Worm (Caenorhabditis elegans): Measurements from ENCODE around the gene F46B6.2.

F46B6.2 gene

DNA sequence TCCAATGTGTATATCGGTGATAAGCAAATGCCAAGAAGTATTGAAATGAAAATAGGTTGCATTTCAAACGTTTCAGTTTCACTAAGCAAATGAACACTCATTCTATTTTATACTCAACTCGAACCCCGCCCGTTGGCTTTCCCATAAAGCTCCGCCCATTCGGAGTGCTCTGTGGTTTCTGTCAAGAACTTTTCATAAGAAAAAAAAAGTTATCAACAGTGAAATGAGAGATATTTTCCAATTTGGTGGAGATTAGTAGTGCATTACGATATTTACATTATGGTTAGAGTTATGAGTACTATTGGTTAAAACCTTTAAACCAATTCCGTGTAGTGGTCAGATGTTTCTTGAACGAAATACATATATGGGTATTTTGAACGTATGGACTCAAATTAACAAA, 21.8 kb upstream of the F46B6.2 start, which contains the start of gene F58E6.4:
F58E6.4 (minus strand) TSS at position 101 of the 400 bp plus-strand sequence.
- TF ChIP-seq pqm-1 (tag; optimal IDR thresholded peaks at IDR 0.05): no peak
- no peak for TF ChIP-seq ceh-6 (GFP tag; optimal IDR thresholded peaks at IDR 0.05)
- no peak for TF ChIP-seq eyg-1 (tag; optimal IDR thresholded peaks at IDR 0.05)
- no peak for TF ChIP-seq ceh-34 (tag; optimal IDR thresholded peaks at IDR 0.05)
- no peak for TF ChIP-seq fkh-10 (GFP tag; optimal IDR thresholded peaks at IDR 0.05)
- TF ChIP-seq ztf-16 (tag; optimal IDR thresholded peaks at IDR 0.05): no peak
- TF ChIP-seq C38D4.7 (GFP tag; optimal IDR thresholded peaks at IDR 0.05): no peak
- no peak for TF ChIP-seq T23F11.4 (GFP tag; optimal IDR thresholded peaks at IDR 0.05)
- TF ChIP-seq hlh-30 (tag; optimal IDR thresholded peaks at IDR 0.05; ENCODE audit: insufficient read depth): no peak
- no peak for TF ChIP-seq ceh-30 (tag; optimal IDR thresholded peaks at IDR 0.05)
- no peak for TF ChIP-seq ets-4 (tag; optimal IDR thresholded peaks at IDR 0.05)
- no peak for TF ChIP-seq unc-3 (GFP tag; conservative IDR thresholded peaks at IDR 0.05)
- no peak for TF ChIP-seq unc-3 (tag; optimal IDR thresholded peaks at IDR 0.05)

DNA sequence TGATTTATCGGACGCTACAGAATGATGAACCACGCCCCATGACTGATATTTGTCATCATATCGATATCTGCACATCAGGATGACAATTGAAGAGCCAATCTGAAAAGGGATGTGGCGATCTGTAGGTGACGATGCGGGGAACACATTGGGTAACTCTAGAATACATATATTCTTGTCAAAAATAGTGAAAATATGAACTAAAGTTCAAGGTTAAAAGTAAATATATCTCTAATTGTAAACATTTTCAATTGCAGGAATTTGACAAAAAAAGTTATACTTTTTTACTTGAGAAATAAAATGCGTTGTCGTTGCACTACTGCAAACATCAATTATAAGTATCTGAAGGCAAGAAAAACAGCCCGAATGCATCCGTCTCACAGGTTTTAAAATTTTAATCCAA, 19.2 kb upstream of the F46B6.2 start, which contains the start of gene F58E6.6:
F58E6.6 (minus strand) TSS at position 101 of the 400 bp plus-strand sequence.
- no peak for TF ChIP-seq ceh-6 (GFP tag; optimal IDR thresholded peaks at IDR 0.05)
- no peak for TF ChIP-seq ceh-34 (tag; optimal IDR thresholded peaks at IDR 0.05)
- no peak for TF ChIP-seq hlh-15 (tag; optimal IDR thresholded peaks at IDR 0.05)

DNA sequence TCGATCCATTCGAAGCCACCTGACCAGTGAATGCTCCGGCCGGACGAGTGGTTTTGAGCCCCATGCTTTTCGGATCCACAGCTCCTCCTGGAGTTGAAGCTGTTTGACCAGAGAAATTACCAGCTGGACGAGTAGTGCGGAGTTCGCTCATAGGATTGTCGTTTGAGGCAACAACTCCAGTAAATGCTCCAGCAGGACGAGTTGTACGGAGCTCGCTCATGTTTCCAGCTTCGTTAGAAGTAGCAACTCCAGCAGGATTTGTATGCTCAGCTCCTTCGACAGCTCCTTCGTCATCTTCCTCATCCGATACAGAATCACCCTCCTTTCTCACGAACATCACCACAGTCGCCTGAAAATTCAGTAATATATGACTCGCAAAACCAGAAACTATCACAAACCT, 18.5 kb upstream of the F46B6.2 start:
- TF ChIP-seq che-1 (tag; optimal IDR thresholded peaks at IDR 0.05) (no peak), gmeb-2 (tag; optimal IDR thresholded peaks at IDR 0.05) (no peak), pat-9 (tag; optimal IDR thresholded peaks at IDR 0.05) (no peak), zip-5 (tag; optimal IDR thresholded peaks at IDR 0.05) (no peak), unc-3 (GFP tag; conservative IDR thresholded peaks at IDR 0.05) (no peak), unc-3 (tag; optimal IDR thresholded peaks at IDR 0.05) (no peak), ahr-1 (tag; optimal IDR thresholded peaks at IDR 0.05) (no peak), unc-55 (GFP tag; optimal IDR thresholded peaks at IDR 0.05) (no peak), pha-4 (tag; optimal IDR thresholded peaks at IDR 0.05) (no peak), ama-1 (optimal IDR thresholded peaks at IDR 0.05) (no peak)

DNA sequence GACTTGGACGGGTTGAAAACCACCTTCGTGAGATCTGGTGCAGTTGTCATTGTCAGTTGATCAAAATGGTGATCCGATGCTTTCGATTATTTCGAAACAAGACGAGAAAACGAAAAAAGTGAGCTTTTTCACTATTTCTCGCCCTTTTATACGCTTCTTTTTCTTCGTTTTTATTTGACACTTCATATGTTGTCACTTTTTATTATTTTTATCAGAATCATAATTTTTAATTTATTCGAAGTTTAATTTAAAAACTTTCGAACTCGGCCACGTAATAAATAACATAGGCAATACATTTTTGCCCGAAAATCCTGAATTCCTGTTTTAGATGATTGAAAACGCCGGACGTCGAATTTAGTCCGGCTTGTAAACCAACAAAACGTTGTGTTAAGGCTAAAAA, 17.6 kb upstream of the F46B6.2 start, which contains the start of gene F58E6.5:
F58E6.5 (minus strand) TSS at position 101 of the 400 bp plus-strand sequence.
- no peak for TF ChIP-seq K02D7.2 (tag; optimal IDR thresholded peaks at IDR 0.05)
- no peak for TF ChIP-seq pha-2 (tag; optimal IDR thresholded peaks at IDR 0.05)
- TF ChIP-seq syd-9 (tag; optimal IDR thresholded peaks at IDR 0.05): no peak
- TF ChIP-seq T23F11.4 (GFP tag; optimal IDR thresholded peaks at IDR 0.05): no peak
- TF ChIP-seq zip-5 (tag; optimal IDR thresholded peaks at IDR 0.05): no peak
- no peak for TF ChIP-seq ceh-2 (tag; optimal IDR thresholded peaks at IDR 0.05)
- no peak for TF ChIP-seq ref-2 (tag; optimal IDR thresholded peaks at IDR 0.05)
- no peak for TF ChIP-seq mec-3 (tag; optimal IDR thresholded peaks at IDR 0.05; ENCODE audit: borderline replicate concordance)
- no peak for TF ChIP-seq ttx-3 (tag; optimal IDR thresholded peaks at IDR 0.05)
- TF ChIP-seq ztf-16 (tag; optimal IDR thresholded peaks at IDR 0.05): no peak
- no peak for TF ChIP-seq ceh-19 (GFP tag; optimal IDR thresholded peaks at IDR 0.05)
- TF ChIP-seq ahr-1 (tag; optimal IDR thresholded peaks at IDR 0.05): no peak
- TF ChIP-seq F13H6.1 (tag; optimal IDR thresholded peaks at IDR 0.05): no peak
- no peak for TF ChIP-seq odd-2 (tag; optimal IDR thresholded peaks at IDR 0.05)

DNA sequence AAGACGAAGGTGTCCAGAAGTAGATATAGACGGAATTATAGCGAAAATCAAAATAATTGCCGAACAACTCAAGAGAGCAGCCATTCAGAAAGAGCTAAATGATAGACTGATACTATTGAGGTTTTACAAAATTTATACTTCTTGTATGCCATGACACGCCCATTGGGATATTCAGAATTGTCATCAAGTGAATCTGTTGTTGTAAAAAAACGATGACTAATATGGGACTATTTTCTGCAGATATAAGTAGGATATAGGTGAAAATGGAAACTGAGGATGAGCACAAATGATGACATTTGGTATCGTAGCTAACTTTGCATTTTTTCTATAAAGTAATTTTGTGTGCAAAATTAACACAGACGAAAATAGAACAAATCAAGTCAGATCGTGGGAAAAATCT, 16.4 kb upstream of the F46B6.2 start, which contains the start of gene F58E6.8:
F58E6.8 (minus strand) TSS at position 101 of the 400 bp plus-strand sequence.
- TF ChIP-seq pat-9 (tag; optimal IDR thresholded peaks at IDR 0.05) (no peak), hlh-15 (tag; optimal IDR thresholded peaks at IDR 0.05) (no peak), F13H6.1 (tag; optimal IDR thresholded peaks at IDR 0.05) (no peak), sox-4 (tag; optimal IDR thresholded peaks at IDR 0.05) (no peak), ceh-2 (tag; optimal IDR thresholded peaks at IDR 0.05) (no peak), pha-2 (tag; optimal IDR thresholded peaks at IDR 0.05) (no peak), mec-3 (tag; optimal IDR thresholded peaks at IDR 0.05; ENCODE audit: borderline replicate concordance) (no peak)

All from whole organism, late embryonic.